Fruit fly (Drosophila melanogaster) S2 (cell line): ENCODE measurements around the gene Atat.

Experiments
- CG8478 ChIP-seq: fragments of >200 bp; optimal IDR thresholded peaks from 2 replicates; lab custom pipeline; 2018
- CTCF ChIP-seq, 2 experiments: fragments of >200 bp; optimal IDR thresholded peaks; 2 replicates each; lab custom pipeline; 2018

Atat gene

DNA sequence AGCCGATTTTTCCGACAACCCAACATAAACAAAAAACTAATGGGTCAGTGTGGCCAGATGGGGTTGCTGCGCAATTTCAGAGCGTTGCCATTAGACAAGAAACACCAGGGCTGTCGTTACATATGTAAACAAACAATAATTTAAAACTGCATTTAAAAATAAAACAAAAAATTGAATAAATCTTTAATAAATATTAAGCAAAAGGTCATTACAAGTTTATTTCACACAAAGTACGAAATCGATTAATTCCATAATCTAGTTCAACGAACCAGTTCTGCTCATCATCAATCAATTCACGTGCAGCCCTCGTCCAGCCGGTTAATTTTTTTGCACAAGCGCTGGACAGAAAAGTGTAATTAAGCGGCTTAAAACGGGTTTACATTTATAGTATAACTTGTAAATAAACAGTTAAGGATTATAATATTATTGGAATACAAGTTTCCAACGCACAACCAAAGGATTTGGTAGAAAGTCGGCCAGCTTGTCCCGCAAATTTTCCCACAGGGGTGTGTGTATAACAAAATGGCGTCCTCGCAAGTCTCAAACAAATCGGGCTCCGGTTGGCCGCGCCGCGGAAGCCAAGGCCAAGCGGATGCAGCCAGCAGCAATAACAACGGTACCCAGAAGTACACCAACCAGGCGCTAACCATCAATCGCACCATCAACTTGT is 15.7 kb downstream of the Atat start, which contains the start of the genes CG4022 and Cpsf5:
Gene CG4022 (minus strand): TSS at position 79 of the 670 bp plus-strand sequence.
Gene Cpsf5 (plus strand): TSS at position 285 of the 670 bp plus-strand sequence.
- TF ChIP-seq CG8478 (lab: Kevin White, UChicago) (no peak), CTCF (optimal IDR thresholded peaks at IDR 0.05; lab: Kevin White, UChicago) (no peak)

DNA sequence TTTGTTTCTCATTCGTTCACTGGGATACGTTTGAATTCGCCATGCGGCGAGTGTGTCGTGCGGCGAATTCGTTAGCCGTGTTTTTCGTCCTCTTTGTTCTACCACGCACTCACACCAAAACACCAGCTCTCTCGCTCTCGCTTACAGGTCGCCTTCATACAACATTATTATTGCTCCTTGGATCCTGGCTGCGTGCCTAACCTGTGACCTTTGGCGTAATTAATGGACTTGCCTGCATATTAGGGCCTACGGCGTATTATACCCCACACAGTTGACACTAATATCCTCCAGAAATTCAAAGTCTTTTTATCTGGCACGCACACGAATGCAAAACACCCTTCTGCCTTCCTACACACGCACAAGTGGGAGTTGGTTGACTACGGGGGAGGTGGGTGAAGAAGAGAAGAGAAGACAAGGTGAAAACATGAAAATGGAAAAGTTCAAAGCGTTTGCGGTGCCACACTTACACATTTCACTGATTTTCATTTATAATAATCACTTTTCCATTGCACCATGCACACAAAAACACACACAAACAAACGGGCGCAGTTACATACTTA is 16.4 kb downstream of the Atat start:
- TF ChIP-seq CG8478 (lab: Kevin White, UChicago), result no peak
- TF ChIP-seq CTCF (optimal IDR thresholded peaks at IDR 0.05; lab: Kevin White, UChicago), result no peak

DNA sequence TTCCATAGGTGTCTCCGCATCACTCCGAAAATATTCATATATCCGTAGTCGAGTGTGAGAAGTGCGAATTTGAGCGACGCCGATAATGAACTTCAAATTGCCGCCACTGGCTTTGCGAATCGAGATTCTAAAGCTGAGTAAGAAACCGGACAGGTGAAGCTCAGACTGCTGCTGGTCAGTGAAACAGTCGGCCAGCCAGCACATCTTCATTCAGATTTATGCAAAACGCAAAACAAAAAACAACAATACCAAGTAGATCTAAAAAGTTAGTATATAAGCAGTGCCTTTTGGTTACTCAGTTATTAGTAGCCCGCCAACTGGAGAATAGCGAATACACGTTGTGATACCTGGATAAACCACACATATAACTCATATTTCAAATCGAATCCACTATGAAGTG is 22.1 kb downstream of the Atat start, which contains the start of gene Cpr67B:
Gene Cpr67B (plus strand): TSS at position 301 of the 400 bp plus-strand sequence.
- TF ChIP-seq CTCF (optimal IDR thresholded peaks at IDR 0.05; lab: Kevin White, UChicago) (no peak), CG8478 (lab: Kevin White, UChicago) (no peak)

DNA sequence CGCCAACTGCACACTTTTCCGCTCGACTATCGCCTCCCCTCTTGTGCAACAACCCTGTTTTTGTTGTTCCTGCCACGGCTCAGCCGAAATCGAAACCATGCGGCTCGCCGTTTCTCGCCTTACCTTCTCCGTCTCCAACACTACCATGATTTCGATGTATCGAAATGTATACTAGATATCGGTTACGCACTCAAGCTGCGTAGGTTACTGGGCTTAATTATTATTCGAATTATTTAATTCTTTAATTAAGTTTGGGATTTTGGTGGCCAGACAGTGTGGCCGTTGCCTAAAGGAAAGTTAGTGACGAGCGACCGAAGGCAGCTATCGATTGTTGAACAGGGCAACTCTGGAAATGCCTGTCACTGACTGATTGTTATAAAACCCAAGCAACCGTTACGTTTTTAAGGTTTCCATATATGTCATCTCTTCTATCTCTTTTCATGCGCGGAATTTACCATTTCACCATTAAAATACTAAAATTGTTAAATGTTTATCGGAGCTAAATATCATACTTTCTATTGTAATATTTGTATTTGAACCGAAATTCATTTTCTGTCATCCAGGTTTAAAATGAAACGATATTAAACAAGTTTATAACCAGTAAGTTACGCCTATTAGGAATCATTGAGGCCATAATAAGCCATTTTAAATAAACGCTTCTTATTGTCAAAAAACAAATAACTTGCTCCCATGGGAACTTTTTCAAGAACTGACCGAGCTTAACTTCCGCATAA is 24.2 kb downstream of the Atat start, which contains the start of gene eIF4E1:
Gene eIF4E1 (minus strand): TSS at position 304 of the 734 bp plus-strand sequence.
- TF ChIP-seq CG8478 (lab: Kevin White, UChicago), result no peak
- TF ChIP-seq CTCF (optimal IDR thresholded peaks at IDR 0.05; lab: Kevin White, UChicago), result peak in 1 of 2 experiments; percentile 12

DNA sequence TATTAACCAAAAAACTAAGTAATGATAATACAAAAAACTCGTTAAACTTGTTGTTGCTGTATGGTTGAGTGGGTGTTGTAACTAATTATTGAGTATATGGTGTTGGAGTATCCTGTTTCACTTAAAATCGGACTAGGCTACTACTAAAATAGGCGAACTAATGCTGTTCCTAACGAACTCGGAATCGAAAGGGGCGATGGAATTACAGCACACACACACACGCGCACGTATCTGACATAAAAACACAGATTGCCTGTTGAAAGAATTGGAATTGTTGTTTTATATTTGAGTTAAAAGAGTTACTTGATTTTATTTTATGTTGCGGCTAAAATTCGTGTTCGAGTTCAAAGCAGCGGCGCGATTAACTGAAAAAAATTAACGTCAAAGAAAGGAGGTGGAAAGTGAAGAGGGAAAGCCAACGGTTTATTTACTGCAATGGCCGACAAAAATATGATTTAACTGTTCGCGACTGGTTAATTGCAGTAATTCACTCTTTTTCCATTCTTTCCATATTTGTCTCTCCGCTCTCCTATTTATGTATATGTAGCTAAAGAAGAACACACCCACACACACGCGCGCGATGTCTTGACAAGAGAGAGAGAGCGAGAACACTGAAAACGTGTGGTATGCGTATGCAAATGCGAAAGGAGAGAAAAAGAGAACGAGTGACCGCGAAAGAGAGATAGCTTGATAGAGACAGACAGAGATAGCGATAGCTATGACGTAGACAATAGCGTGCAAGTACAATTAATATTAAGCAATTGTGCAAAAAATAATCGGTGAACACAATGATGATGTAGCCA is 25.0 kb downstream of the Atat start:
- peak in 1 of 2 experiments; percentile 36 for TF ChIP-seq CTCF (optimal IDR thresholded peaks at IDR 0.05; lab: Kevin White, UChicago)
- no peak for TF ChIP-seq CG8478 (lab: Kevin White, UChicago)

DNA sequence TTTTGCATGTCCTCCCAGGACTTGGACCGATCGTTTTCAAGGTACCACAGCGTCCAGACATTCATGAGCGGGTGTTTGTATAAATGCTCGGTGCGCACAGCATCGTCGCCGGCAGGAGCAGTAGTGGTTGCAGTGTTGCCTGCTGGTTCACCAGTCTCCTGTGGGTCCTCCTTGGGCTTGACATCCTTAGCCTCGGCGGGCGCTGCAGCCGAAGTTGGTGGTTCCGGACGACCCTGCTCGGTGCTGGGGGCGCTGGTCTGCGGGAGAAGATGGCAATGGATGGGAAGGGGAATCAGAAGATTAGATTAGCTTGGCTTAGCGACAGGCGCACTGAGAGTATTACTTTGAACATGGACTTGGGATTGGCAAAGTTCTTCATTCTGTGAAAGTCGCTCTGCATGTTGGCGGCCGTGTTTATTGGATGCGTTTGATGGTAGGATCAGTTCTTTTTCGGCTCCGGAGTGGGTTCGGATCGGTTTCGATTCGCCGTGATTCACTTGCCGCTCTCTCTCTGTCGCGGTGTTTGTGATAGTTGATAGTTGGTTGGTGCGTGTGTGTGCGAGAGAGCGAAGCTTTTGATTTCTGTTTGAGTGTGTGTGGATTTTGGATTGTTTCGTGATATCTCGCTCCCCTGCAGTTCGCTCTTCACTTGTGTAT is 25.7 kb downstream of the Atat start:
- no peak for TF ChIP-seq CTCF (optimal IDR thresholded peaks at IDR 0.05; lab: Kevin White, UChicago)
- no peak for TF ChIP-seq CG8478 (lab: Kevin White, UChicago)

DNA sequence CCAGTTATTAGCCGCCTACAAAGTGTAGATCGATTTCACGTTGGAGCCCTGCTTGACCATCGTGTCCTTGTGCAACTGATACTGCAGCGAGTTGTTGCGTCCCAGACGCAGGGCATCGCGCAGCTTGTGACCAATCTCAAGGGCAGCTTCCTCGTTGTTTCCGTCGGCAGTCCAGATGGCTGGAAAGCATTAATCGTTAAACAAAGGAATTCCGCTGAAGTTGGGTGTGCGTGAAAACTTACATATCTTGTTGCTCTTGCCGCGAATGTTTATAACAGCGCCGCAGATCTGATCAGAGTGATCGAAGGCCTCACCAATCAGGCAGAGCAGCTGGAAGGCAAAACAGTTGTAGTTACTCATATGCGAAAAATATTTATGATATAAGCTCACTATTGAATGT is 26.7 kb downstream of the Atat start:
- no peak for TF ChIP-seq CTCF (optimal IDR thresholded peaks at IDR 0.05; lab: Kevin White, UChicago)
- no peak for TF ChIP-seq CG8478 (lab: Kevin White, UChicago)

DNA sequence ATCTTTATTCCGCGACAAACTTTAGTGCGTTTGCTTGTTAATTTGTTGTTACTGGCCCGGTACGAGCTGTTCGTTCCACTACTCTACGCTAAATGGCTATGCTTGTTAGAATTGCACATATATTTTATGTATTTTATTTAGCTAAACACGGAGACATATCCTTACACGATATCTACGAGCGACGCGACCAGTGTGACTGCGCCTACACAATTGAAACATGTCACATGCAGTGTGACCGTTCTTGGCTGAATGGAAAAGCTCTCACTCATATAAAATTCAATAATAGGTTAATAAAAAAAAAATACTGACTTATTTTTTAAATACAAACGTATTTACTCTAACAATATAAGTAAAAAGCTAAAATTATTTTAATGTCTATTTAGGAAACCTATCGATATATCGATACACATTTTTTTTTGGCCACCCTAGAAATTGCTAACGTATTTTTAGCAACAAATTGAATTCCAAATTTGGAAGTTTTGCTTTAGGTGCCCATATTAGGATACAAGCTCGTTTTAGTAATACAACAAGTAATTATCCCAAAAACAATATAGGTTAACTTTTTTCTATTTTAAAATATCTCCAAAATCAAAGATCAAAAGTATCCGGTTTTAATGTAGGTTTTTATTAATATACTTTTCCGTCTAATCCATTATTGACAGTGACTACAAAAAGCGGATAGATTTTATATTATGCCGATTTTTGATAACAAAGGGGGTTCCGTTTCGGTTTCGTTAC is 27.4 kb downstream of the Atat start, which contains the start of gene CG4080:
Gene CG4080 (minus strand): TSS at position 215 of the 738 bp plus-strand sequence.
- TF ChIP-seq CTCF (optimal IDR thresholded peaks at IDR 0.05; lab: Kevin White, UChicago), result peak in 1 of 2 experiments; percentile 10
- TF ChIP-seq CG8478 (lab: Kevin White, UChicago), result no peak

DNA sequence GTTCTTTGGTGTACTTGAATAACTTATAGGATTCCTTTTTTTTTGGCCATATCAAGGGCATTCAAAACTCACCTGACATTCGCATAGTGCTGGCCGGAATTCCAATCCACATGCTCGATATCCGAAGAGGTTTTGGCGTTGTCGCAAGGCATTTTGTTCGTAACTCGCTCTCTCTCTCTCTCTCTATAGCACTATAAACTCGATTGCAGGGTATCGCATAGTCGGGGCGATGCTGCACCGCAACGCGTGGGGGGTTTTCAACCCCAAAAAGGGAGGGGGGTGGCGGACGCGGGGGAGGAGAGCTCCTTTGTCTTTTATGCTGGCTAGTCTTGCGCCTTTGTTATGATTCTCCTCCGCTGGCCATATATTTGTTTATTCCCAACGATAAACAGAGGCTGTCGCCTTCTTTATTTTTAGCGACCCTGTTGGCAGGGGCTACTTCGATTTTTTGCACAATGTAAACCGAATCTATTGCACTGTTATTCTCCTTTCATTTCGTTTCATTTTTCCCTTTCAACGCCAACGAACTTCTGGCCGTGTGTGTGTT is 28.1 kb downstream of the Atat start:
- TF ChIP-seq CG8478 (lab: Kevin White, UChicago) (no peak), CTCF (optimal IDR thresholded peaks at IDR 0.05; lab: Kevin White, UChicago) (no peak)

DNA sequence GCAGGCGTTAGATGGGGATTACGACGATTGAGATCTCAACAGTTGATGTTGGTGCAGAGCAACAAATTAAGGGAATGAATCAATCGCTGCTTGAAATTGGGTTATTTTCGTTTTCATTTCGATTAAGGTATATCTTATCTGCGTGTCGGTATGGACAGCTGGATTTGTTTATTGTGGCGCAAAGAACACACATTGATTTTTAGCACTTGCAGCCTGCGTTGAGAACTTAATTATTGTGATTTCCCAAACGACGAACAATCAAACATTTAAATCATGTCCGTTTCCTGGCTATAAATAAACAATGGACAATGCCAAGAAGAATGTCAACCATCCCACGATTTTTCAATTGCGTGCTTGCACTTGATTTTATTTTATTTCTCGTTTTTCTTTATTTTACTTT is 28.5 kb downstream of the Atat start:
- TF ChIP-seq CTCF (optimal IDR thresholded peaks at IDR 0.05; lab: Kevin White, UChicago) (no peak), CG8478 (lab: Kevin White, UChicago) (no peak)

DNA sequence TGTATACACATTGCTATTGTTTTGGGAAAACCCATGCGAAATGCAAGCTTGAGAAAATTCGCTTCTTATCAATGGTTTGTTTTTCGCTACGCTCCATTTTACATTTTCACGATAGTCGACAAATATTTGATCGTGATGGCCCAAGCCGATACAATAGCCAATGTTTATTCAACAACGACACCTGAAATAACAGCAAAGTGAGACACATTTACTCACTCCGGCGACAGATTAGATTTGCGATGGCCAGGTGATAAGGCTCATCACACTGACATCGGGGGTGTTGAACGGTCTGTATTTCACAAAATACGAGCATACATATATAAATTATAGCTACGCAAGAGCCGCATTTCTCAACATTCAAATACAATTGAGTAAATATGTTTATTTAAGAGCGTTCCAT is 29.4 kb downstream of the Atat start:
- TF ChIP-seq CG8478 (lab: Kevin White, UChicago), result no peak
- TF ChIP-seq CTCF (optimal IDR thresholded peaks at IDR 0.05; lab: Kevin White, UChicago), result no peak

DNA sequence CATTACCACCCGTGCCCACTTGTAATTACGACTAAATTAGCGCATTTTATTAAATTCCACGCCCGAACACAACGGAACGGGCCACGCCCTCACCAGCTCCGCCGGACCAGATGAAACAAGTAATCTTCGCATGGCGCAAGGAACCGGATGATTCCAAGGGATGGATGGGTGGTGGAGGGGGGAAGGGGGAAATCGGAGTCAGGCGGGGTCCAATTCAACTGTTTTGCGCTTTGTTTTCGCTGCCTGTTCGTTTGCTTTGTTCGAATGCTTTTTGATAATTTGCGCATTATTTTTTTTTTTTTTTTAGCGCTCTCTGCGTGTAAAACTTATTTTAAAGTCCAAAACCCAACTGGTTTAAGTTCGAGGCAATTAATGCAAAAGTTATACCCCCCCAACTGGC is 29.9 kb downstream of the Atat start:
- TF ChIP-seq CG8478 (lab: Kevin White, UChicago) (no peak), CTCF (optimal IDR thresholded peaks at IDR 0.05; lab: Kevin White, UChicago) (no peak)

DNA sequence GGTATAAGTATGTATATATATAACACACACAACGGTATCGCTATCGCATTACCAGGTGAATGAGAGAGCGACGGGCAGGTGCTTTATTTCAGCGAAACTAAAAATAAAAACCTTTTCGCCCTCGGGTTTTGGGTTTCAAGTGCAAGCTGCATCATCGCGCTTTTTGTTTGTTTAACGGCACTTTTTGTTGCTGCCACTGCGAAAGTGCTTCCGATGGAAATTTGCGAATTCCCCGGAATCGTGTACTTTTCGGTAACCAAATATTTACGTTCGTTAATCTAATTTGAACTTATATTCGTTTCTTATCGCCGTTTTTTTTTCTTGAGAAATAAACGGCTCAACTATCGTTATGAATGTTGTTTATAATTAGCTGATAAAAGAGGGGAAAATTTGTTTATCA is 30.5 kb downstream of the Atat start:
- TF ChIP-seq CTCF (optimal IDR thresholded peaks at IDR 0.05; lab: Kevin White, UChicago), result no peak
- TF ChIP-seq CG8478 (lab: Kevin White, UChicago), result no peak
